Fruit fly (Drosophila melanogaster): ENCODE results near the gene Eig71Eb.

Eig71Eb gene

DNA sequence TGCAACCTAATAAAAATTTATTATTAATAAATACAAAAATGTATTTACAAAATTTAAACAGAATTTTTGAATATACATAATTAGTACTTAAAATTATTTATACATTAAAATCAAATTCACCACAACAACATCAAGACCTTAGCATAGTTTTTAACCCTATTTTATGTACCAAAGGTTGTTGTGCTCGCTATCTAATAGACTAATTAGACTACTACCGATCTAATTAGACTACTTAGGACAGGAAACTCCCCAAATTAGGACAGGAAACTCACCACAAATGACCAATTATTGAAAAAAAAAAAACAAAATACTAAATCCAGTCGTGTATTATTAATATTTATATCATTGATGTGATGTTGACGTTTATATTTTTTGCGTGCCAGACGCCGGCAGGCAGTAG is 12.8 kb upstream of the Eig71Eb start:
- no peak for TF ChIP-seq noc (tag; optimal IDR thresholded peaks at IDR 0.05)

DNA sequence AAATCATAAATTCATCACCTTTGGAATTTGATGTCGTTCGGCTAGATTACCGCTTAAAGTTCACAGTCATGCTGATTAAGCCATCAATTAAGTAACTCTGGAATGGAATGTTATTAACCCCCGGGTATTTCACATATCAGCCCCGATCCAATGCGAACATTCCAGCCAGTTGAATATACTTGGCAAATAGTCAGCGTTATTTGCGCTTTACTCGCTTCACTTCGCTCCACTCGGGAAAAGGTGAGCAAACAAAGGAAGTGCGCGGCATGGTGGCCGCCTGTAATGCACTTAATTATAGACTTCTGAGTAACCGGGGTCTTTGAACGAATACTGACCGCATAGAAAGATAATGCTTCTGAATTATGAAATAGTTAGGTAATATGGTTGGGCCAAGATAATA is 12.1 kb upstream of the Eig71Eb start:
- TF ChIP-seq noc (tag; optimal IDR thresholded peaks at IDR 0.05), result no peak

DNA sequence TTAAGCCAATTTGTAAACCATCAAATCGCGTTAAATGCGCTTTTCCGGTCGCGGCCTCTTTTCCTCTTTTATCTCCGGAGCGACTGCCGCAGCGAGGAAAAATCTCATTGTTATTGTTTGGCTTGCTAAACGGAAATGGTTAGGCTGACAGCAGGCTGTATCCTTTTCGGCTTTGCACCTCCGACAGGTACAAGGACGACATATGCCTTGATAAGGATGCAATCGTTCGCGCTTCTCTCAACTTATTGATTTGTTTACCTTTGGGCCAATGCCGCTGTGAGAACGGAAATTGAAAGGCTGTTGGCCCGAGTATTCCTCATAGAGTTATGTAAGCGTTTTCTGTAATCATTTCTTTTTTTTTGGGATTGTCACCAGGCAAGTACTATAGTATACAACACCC is 11.2 kb upstream of the Eig71Eb start:
- no peak for TF ChIP-seq noc (tag; optimal IDR thresholded peaks at IDR 0.05)

DNA sequence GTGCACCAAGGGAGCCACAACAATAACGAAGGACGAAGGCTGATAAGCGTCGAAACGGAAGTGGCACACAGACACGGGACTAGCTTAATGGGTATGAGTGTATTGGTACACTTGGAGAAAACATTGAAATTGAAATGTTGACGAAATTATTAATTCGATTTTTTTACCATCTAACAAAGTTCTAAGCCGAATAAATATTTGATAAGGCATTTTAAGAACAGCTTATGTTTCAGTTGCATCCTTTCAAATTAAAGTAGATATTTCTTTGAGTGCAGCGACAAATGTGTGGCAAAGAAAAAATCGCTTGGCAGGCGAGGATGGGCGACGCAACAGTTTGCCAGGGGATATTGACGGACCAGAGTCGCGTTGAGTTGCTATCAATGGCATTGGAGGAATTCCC is 9.8 kb upstream of the Eig71Eb start:
- no peak for TF ChIP-seq noc (tag; optimal IDR thresholded peaks at IDR 0.05)

DNA sequence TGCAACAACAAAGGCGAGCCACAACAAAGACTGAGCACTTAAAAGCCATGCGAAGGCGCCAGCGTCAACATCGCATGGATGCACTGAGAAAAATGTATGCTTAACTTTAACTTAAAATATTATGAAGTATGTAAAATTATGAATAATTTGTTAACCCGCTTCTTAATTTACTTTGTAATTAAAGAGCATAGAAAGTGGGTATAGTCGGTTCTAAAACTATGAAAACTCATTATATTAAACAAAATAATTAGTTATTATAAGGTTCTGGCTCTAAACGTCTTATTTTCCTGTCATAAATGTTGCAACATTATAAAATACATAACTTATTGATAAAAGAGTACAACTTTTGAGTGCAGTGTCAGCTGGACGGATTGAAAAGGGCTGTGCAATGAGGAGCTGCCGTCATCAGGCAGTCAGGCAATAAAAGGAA is 8.1 kb upstream of the Eig71Eb start:
- no peak for TF ChIP-seq noc (tag; optimal IDR thresholded peaks at IDR 0.05)

DNA sequence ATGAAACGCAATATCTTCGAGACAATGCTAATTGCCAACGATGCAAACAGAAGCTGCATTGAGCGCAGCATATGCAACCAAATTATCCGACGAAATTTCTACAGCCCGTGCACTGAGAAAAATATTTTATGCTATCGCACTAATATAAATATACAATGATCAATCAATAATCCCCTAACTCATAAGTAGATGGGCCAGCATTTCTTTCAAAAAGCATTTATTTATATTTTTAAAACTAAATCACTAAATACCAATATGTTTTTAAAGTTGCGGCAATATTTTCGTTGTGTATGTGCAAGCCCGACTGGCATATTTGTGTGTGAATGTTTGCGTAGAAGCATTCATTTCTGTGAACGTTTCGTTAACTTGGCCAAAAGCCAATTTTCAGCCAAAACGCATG is 3.6 kb upstream of the Eig71Eb start:
- TF ChIP-seq noc (tag; optimal IDR thresholded peaks at IDR 0.05), result no peak

DNA sequence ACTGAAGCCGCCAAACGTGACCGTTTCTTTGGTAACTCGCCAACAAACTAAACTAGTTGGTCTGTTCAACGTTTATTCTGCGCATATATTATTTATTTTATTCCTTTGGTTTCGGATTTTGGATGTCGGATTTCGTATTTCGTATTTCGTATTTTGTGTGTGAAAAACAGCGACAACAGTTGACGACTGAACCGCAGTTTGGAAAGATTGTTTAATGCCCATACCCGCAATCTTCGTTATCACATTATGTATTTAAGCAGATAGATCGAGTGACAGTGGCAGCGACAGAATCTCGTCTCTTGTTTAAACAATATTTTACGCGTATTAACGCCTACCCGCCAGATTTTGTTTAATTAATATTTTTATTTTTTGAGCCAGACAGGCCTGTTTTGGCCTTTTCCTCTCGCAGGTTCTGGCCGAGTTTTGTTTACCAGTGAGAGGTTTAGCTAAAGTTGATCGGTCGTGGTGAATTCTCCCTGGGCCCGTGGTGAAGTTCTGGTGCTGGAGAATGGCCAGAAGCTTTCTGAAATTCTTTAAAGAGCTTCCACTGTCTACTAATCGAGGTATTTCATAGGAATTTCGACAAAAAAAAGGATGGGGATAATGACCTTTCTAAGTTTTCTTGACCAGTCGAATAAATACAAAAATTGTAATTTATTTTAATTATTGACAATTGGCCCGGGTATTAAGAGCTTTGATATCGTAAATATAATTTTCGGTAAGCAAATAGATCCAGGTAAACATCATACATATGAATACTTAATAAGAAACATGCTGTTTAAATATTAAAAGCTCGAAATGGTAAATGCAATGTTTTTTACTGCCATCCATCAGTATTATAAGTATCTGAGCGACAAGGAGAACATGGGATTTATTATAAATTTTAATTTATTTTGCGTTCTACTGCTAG is 1.8 kb upstream of the Eig71Eb start, which contains the start of the genes comm3 and CG43083:
Gene comm3 (minus strand): TSS at position 51 of the 910 bp plus-strand sequence.
Gene CG43083 (plus strand): TSS at position 860 of the 910 bp plus-strand sequence.
- no peak for TF ChIP-seq noc (tag; optimal IDR thresholded peaks at IDR 0.05)

DNA sequence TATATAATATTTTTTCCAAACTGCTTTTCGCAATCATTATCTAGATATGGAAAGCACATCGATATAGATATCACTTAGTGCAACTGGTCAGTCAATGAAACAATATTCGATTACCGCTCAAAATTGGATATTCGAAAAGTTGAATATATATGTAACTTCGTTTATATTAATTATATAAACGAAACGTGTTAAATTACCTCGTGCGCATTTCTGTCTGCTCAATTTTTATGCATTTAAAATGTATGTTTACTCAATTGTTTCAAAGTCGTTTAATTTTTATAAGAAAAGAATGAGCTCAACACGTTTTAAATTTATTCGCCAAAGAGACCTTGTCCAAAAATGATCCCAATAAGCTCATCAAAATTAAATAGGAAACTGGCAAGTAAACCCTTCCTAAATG is 816 bp downstream of the Eig71Eb start, which contains the start of gene CG43084:
Gene CG43084 (plus strand): TSS at position 301 of the 400 bp plus-strand sequence.
- no peak for TF ChIP-seq noc (tag; optimal IDR thresholded peaks at IDR 0.05)

DNA sequence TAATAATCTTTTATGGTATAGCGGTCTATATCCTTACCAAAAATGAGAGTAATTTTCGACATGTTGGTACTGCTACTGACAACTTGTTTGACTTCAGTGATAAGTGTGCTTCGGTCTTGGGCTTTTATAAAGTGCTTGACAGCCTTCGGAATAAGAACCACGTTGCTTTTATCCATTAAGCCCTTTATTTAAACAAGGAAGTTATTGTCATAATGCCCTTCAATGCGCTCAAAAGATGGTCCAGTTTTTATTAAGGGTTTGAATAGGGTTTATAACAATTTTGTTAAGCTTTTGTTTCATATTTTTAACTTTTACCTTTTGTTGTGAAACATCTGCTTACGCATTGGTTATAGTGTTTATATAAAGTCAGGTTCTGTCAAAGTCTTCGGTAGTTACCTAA is 2.4 kb downstream of the Eig71Eb start, which contains the start of the genes Eig71Ec and Eig71Ed:
Gene Eig71Ec (minus strand): TSS at position 101 of the 400 bp plus-strand sequence.
Gene Eig71Ed (plus strand): TSS at position 384 of the 400 bp plus-strand sequence.
- no peak for TF ChIP-seq noc (tag; optimal IDR thresholded peaks at IDR 0.05)

DNA sequence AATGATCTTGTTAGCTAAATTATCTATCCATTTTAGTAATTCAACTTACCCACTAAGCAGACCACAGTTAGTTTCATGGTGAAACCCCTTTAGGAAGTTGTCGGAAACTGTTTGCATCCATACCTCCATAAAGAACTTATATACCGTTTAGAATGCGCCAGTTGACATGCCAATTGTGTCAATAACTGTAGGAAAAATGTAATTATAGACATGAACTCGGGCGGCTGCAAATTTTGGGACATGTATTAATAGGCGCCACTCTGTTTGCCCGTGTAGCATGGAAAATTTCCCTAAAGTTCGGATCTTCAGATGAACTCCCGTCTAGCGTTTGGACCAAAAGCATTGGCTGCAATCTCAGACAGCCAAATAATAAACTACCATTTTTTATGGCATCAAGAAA is 6.2 kb downstream of the Eig71Eb start, which contains the start of gene Eig71Ee:
Gene Eig71Ee (minus strand): TSS at position 101 of the 400 bp plus-strand sequence.
- TF ChIP-seq noc (tag; optimal IDR thresholded peaks at IDR 0.05), result no peak

DNA sequence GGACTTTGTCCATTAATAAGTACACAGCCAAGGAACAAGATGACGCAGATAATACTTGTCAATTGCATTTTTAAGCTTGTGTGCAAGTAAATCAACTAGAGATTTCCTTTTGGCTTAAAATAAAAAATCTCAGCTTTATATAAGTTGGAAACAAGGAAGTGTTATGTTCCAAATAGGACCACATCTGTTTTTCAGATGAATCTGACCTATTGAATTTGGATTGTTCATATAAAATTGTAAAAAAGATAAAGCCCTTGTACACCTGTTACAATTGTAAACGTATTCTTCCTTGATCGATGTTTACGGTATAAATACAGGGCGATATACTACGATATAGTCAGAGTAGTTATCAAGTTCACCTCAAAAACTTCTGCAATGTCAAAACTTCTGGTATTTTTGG is 7.6 kb downstream of the Eig71Eb start, which contains the start of the genes Eig71Ef and Eig71Eg:
Gene Eig71Ef (minus strand): TSS at position 101 of the 400 bp plus-strand sequence.
Gene Eig71Eg (plus strand): TSS at position 339 of the 400 bp plus-strand sequence.
- TF ChIP-seq noc (tag; optimal IDR thresholded peaks at IDR 0.05), result no peak

DNA sequence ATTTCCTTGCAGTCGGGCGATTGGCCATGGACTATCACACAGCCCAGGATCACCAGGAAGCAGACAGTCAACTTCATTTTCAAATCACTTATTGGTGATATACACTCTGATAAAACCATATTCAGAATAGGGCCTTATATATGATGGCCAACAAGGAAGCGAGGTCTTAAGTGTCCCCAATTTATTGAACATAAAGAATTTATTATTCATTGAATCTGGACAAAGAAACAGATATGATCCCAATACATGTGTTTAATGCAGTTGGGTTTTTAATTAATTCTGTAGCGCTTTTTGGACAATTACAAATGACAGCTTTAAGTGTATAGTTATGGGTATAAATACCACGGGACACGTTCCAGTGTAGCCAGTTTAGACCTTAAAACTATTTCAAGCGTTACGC is 9.6 kb downstream of the Eig71Eb start, which contains the start of the genes Eig71Eh and Eig71Ei:
Gene Eig71Eh (minus strand): TSS at position 101 of the 400 bp plus-strand sequence.
Gene Eig71Ei (plus strand): TSS at position 367 of the 400 bp plus-strand sequence.
- TF ChIP-seq noc (tag; optimal IDR thresholded peaks at IDR 0.05), result no peak

DNA sequence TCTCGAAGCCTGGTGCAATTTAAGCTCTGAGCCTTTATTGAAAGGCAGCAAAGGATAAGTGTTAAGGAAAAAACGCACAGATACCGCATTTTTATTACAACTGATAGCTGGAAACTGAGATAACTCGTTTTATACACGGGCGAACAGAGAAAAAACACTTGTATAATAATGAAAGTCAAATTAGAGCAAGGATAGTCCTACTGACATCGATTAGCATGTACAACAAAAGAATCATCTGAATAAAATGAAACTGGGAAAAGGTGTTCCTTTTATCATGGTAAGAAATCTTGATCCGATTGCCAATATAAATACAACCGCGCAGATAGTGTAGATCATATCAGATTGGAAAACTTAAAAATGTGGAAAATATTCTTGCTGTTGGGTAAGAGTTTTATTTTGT is 11.2 kb downstream of the Eig71Eb start, which contains the start of the genes Eig71Ej and Eig71Ek:
Gene Eig71Ej (minus strand): TSS at position 101 of the 400 bp plus-strand sequence.
Gene Eig71Ek (plus strand): TSS at position 334 of the 400 bp plus-strand sequence.
- TF ChIP-seq noc (tag; optimal IDR thresholded peaks at IDR 0.05), result no peak

DNA sequence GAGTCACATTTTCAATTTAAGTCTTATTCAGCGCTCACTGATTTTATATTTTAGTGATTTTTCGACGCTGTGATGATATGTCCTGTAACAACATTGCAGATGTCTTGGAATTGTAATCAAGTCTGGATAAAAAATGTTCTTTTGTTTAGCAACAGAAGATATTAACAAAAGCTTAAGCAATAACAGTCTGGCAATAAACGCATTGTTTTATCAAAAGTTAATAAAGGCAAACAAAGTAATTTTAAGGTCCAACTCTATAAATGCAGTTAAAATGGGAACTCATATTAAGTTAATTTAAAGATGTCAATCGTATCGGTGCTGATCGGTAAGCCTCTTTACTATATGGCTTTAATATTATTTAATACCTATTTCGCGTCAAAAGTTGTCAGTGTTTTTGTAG is 11.8 kb downstream of the Eig71Eb start, which contains the start of gene CG43082:
Gene CG43082 (plus strand): TSS at position 301 of the 400 bp plus-strand sequence.
- TF ChIP-seq noc (tag; optimal IDR thresholded peaks at IDR 0.05), result no peak

DNA sequence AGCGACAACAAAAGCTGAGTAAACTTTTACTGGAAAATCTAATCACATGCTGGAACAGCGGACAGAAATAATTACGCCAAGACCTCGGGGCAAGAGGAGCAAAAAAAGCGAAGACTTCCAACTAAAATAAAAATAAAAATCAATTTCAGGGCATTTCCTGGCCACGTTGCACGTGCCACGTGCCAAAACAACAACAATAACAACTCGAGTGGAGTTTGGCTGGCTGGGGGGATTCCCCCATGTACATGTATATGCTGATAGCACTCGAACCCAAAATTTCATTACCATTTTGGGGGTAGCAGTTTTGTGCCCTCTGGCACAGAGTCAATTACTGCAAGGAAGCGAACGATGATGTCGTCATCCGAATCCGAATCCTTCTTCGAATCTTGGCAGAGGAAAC is 12.8 kb downstream of the Eig71Eb start:
- TF ChIP-seq noc (tag; optimal IDR thresholded peaks at IDR 0.05), result no peak

DNA sequence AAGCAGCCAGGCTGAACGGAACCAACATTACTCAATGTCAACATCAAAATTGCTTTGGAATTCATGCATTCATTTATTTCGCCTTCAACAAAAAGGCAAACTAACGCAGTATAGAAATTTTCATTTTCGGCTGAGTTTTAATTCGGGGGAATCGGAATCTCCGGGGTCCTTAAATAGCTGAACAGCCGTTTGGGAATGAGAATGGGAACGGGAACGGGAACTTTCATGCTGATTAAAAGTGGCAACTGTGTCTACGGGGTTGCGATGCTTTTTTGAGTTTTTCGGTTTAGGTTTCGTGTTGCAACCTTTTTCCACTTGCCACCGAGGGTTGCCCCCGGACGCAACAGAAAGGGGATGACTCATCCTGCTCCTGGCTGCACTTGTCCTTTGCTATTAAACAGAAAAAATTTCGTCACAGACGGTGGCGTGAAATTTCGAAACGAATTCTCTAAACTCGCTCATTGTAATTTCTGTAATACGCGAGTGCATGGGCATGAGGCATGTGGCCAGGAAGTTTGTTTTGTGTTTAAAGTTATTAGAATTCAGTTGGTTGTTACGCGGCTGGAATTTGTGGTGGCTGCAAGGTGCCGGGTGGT is 14.6 kb downstream of the Eig71Eb start:
- TF ChIP-seq noc (tag; optimal IDR thresholded peaks at IDR 0.05), result no peak
